Worm (Caenorhabditis elegans) whole organism, L1 larva: ENCODE measurements around the gene srh-74.

Source experiments
- C34B4.2 ChIP-seq: sonication (generic microtip); optimal IDR thresholded peaks from 2 replicates; lab custom pipeline; 2017; ENCODE audit warnings: mild to moderate bottlenecking, missing genetic modification characterization, missing compliant biosample characterization
- ama-1 ChIP-seq: fragments of 150-350 bp; optimal IDR thresholded peaks from 2 replicates; lab custom pipeline; 2014
- dsc-1 ChIP-seq: sonication (generic microtip); optimal IDR thresholded peaks from 2 replicates; lab custom pipeline; 2016; ENCODE audit warnings: mild to moderate bottlenecking, missing genetic modification characterization, missing compliant biosample characterization
- fkh-8 ChIP-seq: sonication (generic microtip); optimal IDR thresholded peaks from 2 replicates; lab custom pipeline; 2016; ENCODE audit warnings: mild to moderate bottlenecking, missing genetic modification characterization, missing compliant biosample characterization
- lin-15B ChIP-seq: fragments of 150-350 bp; sonication (generic microtip); optimal IDR thresholded peaks from 3 replicates; lab custom pipeline; 2014; ENCODE audit warnings: missing biosample characterization, missing genetic modification characterization
- nhr-11 ChIP-seq: fragments of 150-350 bp; optimal IDR thresholded peaks from 2 replicates; lab custom pipeline; 2014; ENCODE audit warnings: missing biosample characterization, missing genetic modification characterization
- nhr-237 ChIP-seq: fragments of 150-350 bp; optimal IDR thresholded peaks from 2 replicates; lab custom pipeline; 2014; ENCODE audit warnings: missing biosample characterization, missing genetic modification characterization
- nhr-90 ChIP-seq: sonication (generic microtip); optimal IDR thresholded peaks from 2 replicates; lab custom pipeline; 2016; ENCODE audit warnings: mild to moderate bottlenecking, missing genetic modification characterization, missing compliant biosample characterization; ENCODE audit not compliant: poor library complexity
- pqm-1 ChIP-seq: sonication (generic microtip); optimal IDR thresholded peaks from 3 replicates; lab custom pipeline; 2017; ENCODE audit warnings: missing biosample characterization, missing genetic modification characterization

DNA sequence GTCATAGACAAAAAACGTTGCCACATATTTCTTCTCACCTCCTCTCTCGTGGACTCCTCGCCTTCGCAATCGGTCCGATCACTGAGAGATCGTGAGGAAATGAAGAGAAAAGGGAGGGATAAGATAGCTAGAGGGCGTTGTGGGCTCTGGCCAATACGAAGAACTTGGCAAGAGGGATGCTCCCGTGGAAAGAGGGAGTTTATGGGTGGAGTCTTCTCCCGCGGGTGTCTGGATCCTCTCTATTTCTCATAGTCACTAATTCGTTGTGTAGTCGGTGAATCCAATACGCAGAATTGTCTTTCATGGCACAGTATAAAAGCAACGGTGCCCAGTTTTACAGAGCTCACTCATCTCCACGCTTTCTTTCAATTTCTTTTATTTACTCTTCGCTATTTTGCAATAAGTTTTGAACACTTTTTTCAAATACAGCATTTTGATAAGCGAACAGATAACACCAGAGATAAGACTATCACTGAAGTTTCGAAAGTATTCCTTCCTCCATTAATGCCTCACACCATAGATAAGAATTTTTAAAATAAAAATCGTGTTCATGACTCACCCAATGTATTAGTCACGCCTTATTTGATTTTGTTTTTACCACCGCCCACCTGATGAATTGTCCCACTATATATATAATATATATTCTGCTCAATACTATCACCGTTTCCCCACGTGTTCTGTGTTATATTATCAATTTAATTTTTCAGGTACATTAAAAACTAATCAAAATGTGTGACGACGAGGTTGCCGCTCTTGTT is 31.9 kb upstream of the srh-74 start, which contains the start of gene act-1:
- no peak for TF ChIP-seq lin-15B (tag; lab: Kevin White, UChicago)
- no peak for TF ChIP-seq C34B4.2 (tag; lab: Kevin White, UChicago)
- TF ChIP-seq pqm-1 (tag; lab: Kevin White, UChicago): peak; percentile 65
- TF ChIP-seq ama-1: no peak
- TF ChIP-seq nhr-11: peak; percentile 61
- TF ChIP-seq nhr-90: no peak
- no peak for TF ChIP-seq nhr-237 (tag; lab: Kevin White, UChicago)
- no peak for TF ChIP-seq fkh-8 (tag; lab: Kevin White, UChicago)
- TF ChIP-seq dsc-1 (tag; lab: Kevin White, UChicago): peak; percentile 60
